Worm (Caenorhabditis elegans) whole organism, L3 larva: ENCODE measurements around the gene nspb-2.

Source experiments
- R02D3.7 ChIP-seq: fragments of 150-350 bp; optimal IDR thresholded peaks from 2 replicates; lab custom pipeline; 2014; ENCODE audit warnings: missing biosample characterization, missing genetic modification characterization
- ZK546.5 ChIP-seq: sonication (generic microtip); optimal IDR thresholded peaks from 2 replicates; lab custom pipeline; 2017; ENCODE audit warnings: missing biosample characterization, missing genetic modification characterization
- aly-2 ChIP-seq: fragments of 150-350 bp; optimal IDR thresholded peaks from 2 replicates; lab custom pipeline; 2014; ENCODE audit warnings: missing biosample characterization, missing genetic modification characterization
- ama-1 ChIP-seq: fragments of 150-350 bp; optimal IDR thresholded peaks from 2 replicates; lab custom pipeline; 2018
- ceh-16 ChIP-seq: sonication (generic microtip); optimal IDR thresholded peaks from 2 replicates; lab custom pipeline; 2017; ENCODE audit warnings: missing biosample characterization, missing genetic modification characterization
- ceh-28 ChIP-seq: fragments of 150-350 bp; optimal IDR thresholded peaks from 2 replicates; lab custom pipeline; 2014; ENCODE audit warnings: missing biosample characterization, missing genetic modification reagents, missing genetic modification characterization
- ceh-82 ChIP-seq: fragments of 150-350 bp; optimal IDR thresholded peaks from 2 replicates; lab custom pipeline; 2014; ENCODE audit warnings: missing biosample characterization, missing genetic modification characterization
- ceh-9 ChIP-seq: sonication (generic microtip); optimal IDR thresholded peaks from 2 replicates; lab custom pipeline; 2018; ENCODE audit warnings: missing biosample characterization, missing genetic modification characterization
- daf-12 ChIP-seq: fragments of 150-350 bp; optimal IDR thresholded peaks from 2 replicates; lab custom pipeline; 2014; ENCODE audit warnings: missing biosample characterization, missing genetic modification reagents, missing genetic modification characterization
- egl-27 ChIP-seq: sonication (generic microtip); optimal IDR thresholded peaks from 4 replicates; lab custom pipeline; 2017; ENCODE audit warnings: missing biosample characterization, missing genetic modification reagents, missing genetic modification characterization
- egl-5 ChIP-seq: fragments of 150-350 bp; optimal IDR thresholded peaks from 2 replicates; lab custom pipeline; 2017; ENCODE audit warnings: missing biosample characterization, missing genetic modification reagents, missing genetic modification characterization, inconsistent platforms
- elt-1 ChIP-seq: fragments of 150-350 bp; optimal IDR thresholded peaks from 2 replicates; lab custom pipeline; 2014; ENCODE audit warnings: missing biosample characterization, missing genetic modification characterization
- elt-2 ChIP-seq: sonication (generic microtip); optimal IDR thresholded peaks from 2 replicates; lab custom pipeline; 2016; ENCODE audit warnings: missing genetic modification reagents, mild to moderate bottlenecking, missing genetic modification characterization, missing compliant biosample characterization
- elt-3 ChIP-seq, 3 experiments: fragments of 150-350 bp in 1 of 3; sonication (generic microtip) in 2 of 3; optimal IDR thresholded peaks; 2 replicates in 2 of 3; 4 replicates in 1 of 3; lab custom pipeline; 2014 to 2017; ENCODE audit warnings: missing biosample characterization in 3 of 3, missing genetic modification characterization in 3 of 3
- eor-1 ChIP-seq, 2 experiments: fragments of 150-350 bp; optimal IDR thresholded peaks; 2 replicates each; lab custom pipeline; 2014 to 2018; ENCODE audit warnings: missing biosample characterization in 2 of 2, missing genetic modification characterization in 2 of 2
- fkh-10 ChIP-seq: sonication (generic microtip); optimal IDR thresholded peaks from 2 replicates; lab custom pipeline; 2017; ENCODE audit warnings: missing biosample characterization, missing genetic modification reagents, missing genetic modification characterization
- fkh-2 ChIP-seq: fragments of 150-350 bp; optimal IDR thresholded peaks from 2 replicates; lab custom pipeline; 2014; ENCODE audit warnings: missing biosample characterization, missing genetic modification reagents, missing genetic modification characterization
- fos-1 ChIP-seq: fragments of 150-350 bp; optimal IDR thresholded peaks from 2 replicates; lab custom pipeline; 2014; ENCODE audit warnings: missing biosample characterization, missing genetic modification characterization
- hmg-11 ChIP-seq: sonication (generic microtip); optimal IDR thresholded peaks from 2 replicates; lab custom pipeline; 2016; ENCODE audit warnings: missing genetic modification characterization, missing compliant biosample characterization
- jun-1 ChIP-seq: fragments of 150-350 bp; optimal IDR thresholded peaks from 2 replicates; lab custom pipeline; 2014; ENCODE audit warnings: missing biosample characterization, missing genetic modification reagents, missing genetic modification characterization
- lin-15B ChIP-seq: fragments of 150-350 bp; optimal IDR thresholded peaks from 2 replicates; lab custom pipeline; 2014; ENCODE audit warnings: missing biosample characterization, missing genetic modification characterization
- lin-39 ChIP-seq: fragments of 150-350 bp; optimal IDR thresholded peaks from 2 replicates; lab custom pipeline; 2018; ENCODE audit warnings: missing biosample characterization, missing genetic modification reagents, missing genetic modification characterization
- lsy-12 ChIP-seq: sonication (generic microtip); optimal IDR thresholded peaks from 2 replicates; lab custom pipeline; 2016; ENCODE audit warnings: mild to moderate bottlenecking, missing genetic modification characterization, missing compliant biosample characterization
- mdl-1 ChIP-seq: fragments of 150-350 bp; optimal IDR thresholded peaks from 2 replicates; lab custom pipeline; 2014; ENCODE audit warnings: missing biosample characterization, missing genetic modification characterization
- mml-1 ChIP-seq: fragments of 150-350 bp; sonication (generic microtip); optimal IDR thresholded peaks from 3 replicates; lab custom pipeline; 2014; ENCODE audit warnings: missing biosample characterization, missing genetic modification characterization
- nfya-1 ChIP-seq: sonication (generic microtip); optimal IDR thresholded peaks from 2 replicates; lab custom pipeline; 2017; ENCODE audit warnings: missing genetic modification characterization, mild to moderate bottlenecking, missing compliant biosample characterization, antibody characterized with exemption, moderate library complexity; ENCODE audit not compliant: insufficient read depth
- nhr-11 ChIP-seq: fragments of 150-350 bp; optimal IDR thresholded peaks from 2 replicates; lab custom pipeline; 2014; ENCODE audit warnings: missing biosample characterization, missing genetic modification characterization
- nhr-12 ChIP-seq: fragments of 150-350 bp; optimal IDR thresholded peaks from 2 replicates; lab custom pipeline; 2014; ENCODE audit warnings: missing biosample characterization, missing genetic modification characterization
- nhr-23 ChIP-seq: fragments of 150-350 bp; optimal IDR thresholded peaks from 2 replicates; lab custom pipeline; 2014; ENCODE audit warnings: missing biosample characterization, missing genetic modification reagents, missing genetic modification characterization
- nhr-237 ChIP-seq: fragments of 150-350 bp; optimal IDR thresholded peaks from 2 replicates; lab custom pipeline; 2014; ENCODE audit warnings: missing biosample characterization, missing genetic modification characterization
- nhr-25 ChIP-seq: sonication (generic microtip); optimal IDR thresholded peaks from 2 replicates; lab custom pipeline; 2017; ENCODE audit warnings: missing biosample characterization, missing genetic modification characterization
- nhr-28 ChIP-seq: fragments of 150-350 bp; optimal IDR thresholded peaks from 2 replicates; lab custom pipeline; 2014; ENCODE audit warnings: missing biosample characterization, missing genetic modification characterization
- nhr-43 ChIP-seq: sonication (generic microtip); optimal IDR thresholded peaks from 2 replicates; lab custom pipeline; 2016; ENCODE audit warnings: mild to moderate bottlenecking, missing genetic modification characterization, missing compliant biosample characterization; ENCODE audit not compliant: poor library complexity, severe bottlenecking
- nhr-67 ChIP-seq: fragments of 150-350 bp; optimal IDR thresholded peaks from 2 replicates; lab custom pipeline; 2014; ENCODE audit warnings: missing biosample characterization, missing genetic modification characterization
- nhr-76 ChIP-seq: fragments of 150-350 bp; sonication (generic microtip); optimal IDR thresholded peaks from 5 replicates; lab custom pipeline; 2014; ENCODE audit warnings: missing biosample characterization, missing genetic modification characterization
- nhr-77 ChIP-seq: fragments of 150-350 bp; optimal IDR thresholded peaks from 2 replicates; lab custom pipeline; 2014; ENCODE audit warnings: missing biosample characterization, missing genetic modification characterization
- pha-4 ChIP-seq: fragments of 150-350 bp; optimal IDR thresholded peaks from 2 replicates; lab custom pipeline; 2014; ENCODE audit warnings: missing biosample characterization, missing genetic modification reagents, missing genetic modification characterization
- pqm-1 ChIP-seq: fragments of 150-350 bp; optimal IDR thresholded peaks from 2 replicates; lab custom pipeline; 2017; ENCODE audit warnings: missing biosample characterization, missing genetic modification characterization, inconsistent platforms
- sea-2 ChIP-seq: fragments of 150-350 bp; sonication (generic microtip); optimal IDR thresholded peaks from 4 replicates; lab custom pipeline; 2014; ENCODE audit warnings: missing biosample characterization, missing genetic modification reagents, missing genetic modification characterization
- skn-1 ChIP-seq: fragments of 150-350 bp; optimal IDR thresholded peaks from 2 replicates; lab custom pipeline; 2014; ENCODE audit warnings: missing biosample characterization, missing genetic modification characterization
- snpc-4 ChIP-seq: fragments of 150-350 bp; optimal IDR thresholded peaks from 2 replicates; lab custom pipeline; 2014; ENCODE audit warnings: missing biosample characterization, missing genetic modification characterization
- tbx-2 ChIP-seq: sonication (generic microtip); optimal IDR thresholded peaks from 2 replicates; lab custom pipeline; 2016; ENCODE audit warnings: mild to moderate bottlenecking, missing genetic modification characterization, missing compliant biosample characterization
- unc-39 ChIP-seq: sonication (generic microtip); optimal IDR thresholded peaks from 4 replicates; lab custom pipeline; 2017; ENCODE audit warnings: missing biosample characterization, missing genetic modification characterization
- unc-62 ChIP-seq: fragments of 150-350 bp; sonication (generic microtip); optimal IDR thresholded peaks from 4 replicates; lab custom pipeline; 2014; ENCODE audit warnings: missing biosample characterization, missing genetic modification reagents, missing genetic modification characterization
- zag-1 ChIP-seq: fragments of 150-350 bp; optimal IDR thresholded peaks from 2 replicates; lab custom pipeline; 2014; ENCODE audit warnings: missing biosample characterization, missing genetic modification characterization
- ztf-11 ChIP-seq: fragments of 150-350 bp; optimal IDR thresholded peaks from 2 replicates; lab custom pipeline; 2014; ENCODE audit warnings: missing biosample characterization, missing genetic modification characterization
- ztf-4 ChIP-seq: fragments of 150-350 bp; optimal IDR thresholded peaks from 2 replicates; lab custom pipeline; 2014; ENCODE audit warnings: missing biosample characterization, missing genetic modification characterization

nspb-2 gene

DNA sequence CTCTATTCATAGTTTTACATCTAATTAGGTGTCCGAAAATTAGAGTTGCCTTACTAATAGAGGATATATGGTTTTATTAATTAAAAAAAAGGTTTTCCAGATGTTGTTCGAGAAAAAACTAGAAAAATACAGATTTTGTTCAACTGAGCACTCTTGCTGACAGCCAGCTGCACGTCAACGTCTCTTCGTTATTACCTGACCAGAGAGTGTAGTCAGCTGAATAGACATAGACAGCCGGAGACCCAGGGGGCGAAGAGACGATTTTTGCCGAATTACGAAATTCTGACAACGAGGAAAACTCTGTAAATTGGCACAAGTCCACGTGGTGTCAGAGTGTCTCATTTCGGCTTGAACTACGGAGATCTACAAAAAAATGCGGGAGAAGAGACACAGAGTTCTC lies 27.1 kb downstream of the nspb-2 start:
- TF ChIP-seq zag-1 (tag; lab: Kevin White, UChicago) (no peak), pha-4 (tag; lab: Kevin White, UChicago) (peak; percentile 19), nfya-1 (tag; lab: Kevin White, UChicago) (peak; percentile 8), fkh-10 (GFP tag; lab: Kevin White, UChicago) (no peak), nhr-25 (no peak), nhr-12 (tag; lab: Kevin White, UChicago) (no peak), elt-2 (peak; percentile 29)

DNA sequence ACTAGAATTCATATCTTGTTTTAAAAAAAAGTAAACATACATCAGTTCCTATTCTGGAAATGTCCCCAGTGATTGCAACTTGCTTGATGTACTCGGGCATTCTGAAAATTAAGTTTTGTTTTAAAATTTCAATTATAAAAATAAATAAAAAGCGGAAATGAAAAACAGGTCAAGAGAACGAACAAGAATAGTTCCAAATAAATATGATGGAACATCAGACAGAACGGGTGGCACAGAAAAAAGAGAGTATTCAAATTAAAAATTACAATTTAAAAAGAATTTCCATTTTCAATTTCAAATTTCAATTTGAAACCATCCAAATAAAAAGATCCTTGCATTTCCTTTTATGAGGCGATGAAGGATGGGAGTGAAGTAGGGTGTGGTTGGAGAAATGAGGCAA lies 29.8 kb downstream of the nspb-2 start, which contains the start of gene C01B10.3:
TSS of gene C01B10.3 (minus strand) at position 101 of the 400 bp plus-strand sequence.
- no peak for TF ChIP-seq eor-1 (tag; optimal IDR thresholded peaks at IDR 0.05; lab: Kevin White, UChicago)
- TF ChIP-seq R02D3.7, result no peak
- no peak for TF ChIP-seq hmg-11
- TF ChIP-seq ceh-28, result no peak
- TF ChIP-seq unc-39, result no peak
- no peak for TF ChIP-seq pqm-1 (tag; lab: Kevin White, UChicago)
- no peak for TF ChIP-seq ztf-11 (tag; lab: Kevin White, UChicago)
- no peak for TF ChIP-seq ceh-16 (tag; lab: Kevin White, UChicago)
- no peak for TF ChIP-seq ama-1 (lab: Kevin White, UChicago)

DNA sequence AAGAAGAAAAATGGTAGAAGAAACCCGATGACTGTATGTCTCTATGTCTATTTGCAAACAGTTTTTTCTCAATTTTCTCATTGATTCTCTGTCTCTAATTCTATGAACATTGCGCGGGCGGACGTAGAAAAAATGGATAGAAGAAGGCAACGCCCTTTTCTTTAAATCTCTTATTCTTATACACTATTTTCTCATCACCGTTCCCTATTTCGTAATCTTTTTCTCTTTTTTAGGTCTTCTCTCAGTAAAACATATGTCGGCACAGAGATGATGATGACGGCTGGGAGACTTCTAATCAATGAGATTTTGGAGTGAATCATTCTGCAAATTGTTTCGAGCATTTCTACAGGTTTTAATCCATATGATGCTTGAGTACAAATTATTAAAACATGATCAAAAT lies 30.6 kb downstream of the nspb-2 start:
- TF ChIP-seq nhr-67 (no peak), nhr-11 (no peak), daf-12 (tag; lab: Kevin White, UChicago) (no peak), nhr-76 (tag; lab: Kevin White, UChicago) (no peak), lsy-12 (tag; lab: Kevin White, UChicago) (no peak), unc-39 (no peak), nhr-28 (no peak), ama-1 (lab: Kevin White, UChicago) (no peak), jun-1 (tag; lab: Kevin White, UChicago) (no peak), ztf-4 (tag; lab: Kevin White, UChicago) (no peak), snpc-4 (tag; lab: Kevin White, UChicago) (no peak), ceh-16 (tag; lab: Kevin White, UChicago) (no peak), nhr-237 (tag; lab: Kevin White, UChicago) (no peak), sea-2 (no peak), nhr-77 (tag; lab: Kevin White, UChicago) (no peak), elt-2 (no peak), fkh-10 (GFP tag; lab: Kevin White, UChicago) (no peak), egl-27 (tag; lab: Kevin White, UChicago) (no peak), skn-1 (tag; lab: Kevin White, UChicago) (no peak), lin-39 (tag; lab: Kevin White, UChicago) (no peak), aly-2 (tag; lab: Kevin White, UChicago) (no peak), mdl-1 (tag; lab: Kevin White, UChicago) (no peak), pqm-1 (tag; lab: Kevin White, UChicago) (no peak), unc-62 (no peak), nhr-43 (tag; lab: Kevin White, UChicago) (no peak), lin-15B (tag; lab: Kevin White, UChicago) (no peak), ceh-28 (peak; percentile 38), elt-1 (tag; lab: Kevin White, UChicago) (no peak), R02D3.7 (no peak), pha-4 (tag; lab: Kevin White, UChicago) (peak; percentile 36), nhr-25 (peak; percentile 70), zag-1 (tag; lab: Kevin White, UChicago) (no peak), nhr-23 (tag; lab: Kevin White, UChicago) (peak; percentile 76), mml-1 (tag; lab: Kevin White, UChicago) (no peak), ceh-82 (tag; lab: Kevin White, UChicago) (no peak), elt-3 (tag; optimal IDR thresholded peaks at IDR 0.05; lab: Kevin White, UChicago) (peak in 1 of 3 experiments; percentile 73), ztf-11 (tag; lab: Kevin White, UChicago) (no peak), nfya-1 (tag; lab: Kevin White, UChicago) (peak; percentile 20), hmg-11 (no peak), nhr-12 (tag; lab: Kevin White, UChicago) (no peak), ZK546.5 (no peak), fkh-2 (tag; lab: Kevin White, UChicago) (no peak), egl-5 (tag; lab: Kevin White, UChicago) (no peak), eor-1 (tag; optimal IDR thresholded peaks at IDR 0.05; lab: Kevin White, UChicago) (no peak), ceh-9 (no peak), tbx-2 (tag; lab: Kevin White, UChicago) (no peak), fos-1 (tag; lab: Kevin White, UChicago) (no peak)
- TF ChIP-seq, all 47 proteins: peak for 6
